Fruit fly (Drosophila melanogaster): ENCODE measurements around the gene CG15818.

CG15818 gene

dm6 chr2L:7425690-7426056 lies 15.0 kb downstream of the CG15818 start:
- peak; percentile 19 for TF ChIP-seq EcR (GFP tag; optimal IDR thresholded peaks at IDR 0.05)
- TF ChIP-seq CG8159 (tag; optimal IDR thresholded peaks at IDR 0.05) = no peak

dm6 chr2L:7426326-7427066 lies 15.8 kb downstream of the CG15818 start, which contains the start of gene muc:
Gene muc (plus strand): TSS chr2L:7426866.
- peak; percentile 30 for TF ChIP-seq CG8159 (tag; optimal IDR thresholded peaks at IDR 0.05)
- no peak for TF ChIP-seq CG34367 (tag; optimal IDR thresholded peaks at IDR 0.05)
- TF ChIP-seq Ets98B (GFP tag; IDR thresholded peaks at IDR 0.05) = 0 out of 2 replicates have a peak, but pooled peaks have one; percentile 21
- no peak for TF ChIP-seq CG10348 (GFP tag; IDR thresholded peaks at IDR 0.05)
- peak; percentile 18 for TF ChIP-seq CG17806 (tag; optimal IDR thresholded peaks at IDR 0.05)
- TF ChIP-seq CG14655 (GFP tag; optimal IDR thresholded peaks at IDR 0.05) = peak; percentile 21
- TF ChIP-seq CG8301 (tag; optimal IDR thresholded peaks at IDR 0.05) = peak; percentile 4
- no peak for TF ChIP-seq CG4496 (GFP tag; IDR thresholded peaks at IDR 0.05)
- TF ChIP-seq CG32121 (GFP tag; IDR thresholded peaks at IDR 0.05) = no peak
- TF ChIP-seq CG12605 (GFP tag; IDR thresholded peaks at IDR 0.05) = peak; percentile 18; the same call in 1 of the 2 replicates
- TF ChIP-seq Pif1B (GFP tag; optimal IDR thresholded peaks at IDR 0.05) = no peak
- no peak for TF ChIP-seq Pif1A (GFP tag; optimal IDR thresholded peaks at IDR 0.05)
- TF ChIP-seq CG15710 (tag; optimal IDR thresholded peaks at IDR 0.05) = peak; percentile 2

- TF ChIP-seq CG32121 (GFP tag; IDR thresholded peaks at IDR 0.05) (no peak), EcR (GFP tag; optimal IDR thresholded peaks at IDR 0.05) (peak; percentile 17)
Measured at dm6 chr2L:7427067-7427785, 16.5 kb downstream of the CG15818 start.

dm6 chr2L:7427786-7428137 lies 17.1 kb downstream of the CG15818 start:
- TF ChIP-seq CG17806 (tag; optimal IDR thresholded peaks at IDR 0.05) = no peak
- TF ChIP-seq CG13204 (GFP tag; optimal IDR thresholded peaks at IDR 0.05) = no peak

dm6 chr2L:7430313-7430712 lies 19.6 kb downstream of the CG15818 start:
- no peak for TF ChIP-seq Pif1B (GFP tag; optimal IDR thresholded peaks at IDR 0.05)
- no peak for TF ChIP-seq CG14655 (GFP tag; optimal IDR thresholded peaks at IDR 0.05)
- no peak for TF ChIP-seq CG9948 (tag; optimal IDR thresholded peaks at IDR 0.05)
- TF ChIP-seq CG15710 (tag; optimal IDR thresholded peaks at IDR 0.05) = no peak
- no peak for TF ChIP-seq CG8159 (tag; optimal IDR thresholded peaks at IDR 0.05)
- TF ChIP-seq gl (tag; optimal IDR thresholded peaks at IDR 0.05) = no peak
- TF ChIP-seq CG34367 (tag; optimal IDR thresholded peaks at IDR 0.05) = no peak
- no peak for TF ChIP-seq Snoo (tag; optimal IDR thresholded peaks at IDR 0.05)
- TF ChIP-seq rn (GFP tag; IDR thresholded peaks at IDR 0.05) = no peak

- TF ChIP-seq EcR (GFP tag; optimal IDR thresholded peaks at IDR 0.05) (peak; percentile 53), CG34367 (tag; optimal IDR thresholded peaks at IDR 0.05) (no peak), CG8159 (tag; optimal IDR thresholded peaks at IDR 0.05) (no peak)
Measured at dm6 chr2L:7431861-7432601, 21.3 kb downstream of the CG15818 start.

- TF ChIP-seq CG9948 (tag; optimal IDR thresholded peaks at IDR 0.05) (no peak), EcR (GFP tag; optimal IDR thresholded peaks at IDR 0.05) (peak; percentile 43)
Measured at dm6 chr2L:7433337-7433956, 22.7 kb downstream of the CG15818 start, which contains the start of gene CG5958. Gene CG5958 (minus strand): TSS chr2L:7433516.
